Worm (Caenorhabditis elegans): ENCODE measurements around the gene clec-28.
A peak's percentile ranks its signal among the peaks of the same experiment; 100 is the strongest.

Gene clec-28

DNA sequence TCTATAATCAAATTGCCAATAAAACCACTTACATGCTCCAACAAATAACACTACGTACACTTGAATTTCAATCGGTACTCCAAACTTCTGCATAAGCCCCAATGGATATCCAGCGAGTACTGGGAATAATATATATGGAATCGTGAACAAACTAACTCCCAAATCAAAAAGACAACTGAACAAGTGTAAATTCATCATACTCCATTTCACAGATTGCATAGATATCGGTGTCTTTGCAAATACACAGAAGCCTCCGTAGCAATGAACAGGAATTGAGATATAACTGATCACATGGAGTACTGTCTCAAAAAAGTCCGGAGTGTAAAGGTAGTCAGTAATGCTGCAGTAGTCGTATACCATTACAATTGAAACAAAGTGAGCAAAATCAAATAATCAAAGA lies 36.1 kb upstream of the clec-28 start, which contains the start of gene srh-214:
TSS of gene srh-214 (minus strand) at position 360 of the 400 bp plus-strand sequence.
- TF ChIP-seq lim-7 (GFP tag; IDR thresholded peaks at IDR 0.05), result no peak
- TF ChIP-seq F44E2.7 (GFP tag; IDR thresholded peaks at IDR 0.05), result no peak
- no peak for TF ChIP-seq T26A8.4 (GFP tag; IDR thresholded peaks at IDR 0.05)
- peak; percentile 91 for TF ChIP-seq aha-1 (tag)
- TF ChIP-seq ZK546.5 (tag; optimal IDR thresholded peaks at IDR 0.05), result no peak

DNA sequence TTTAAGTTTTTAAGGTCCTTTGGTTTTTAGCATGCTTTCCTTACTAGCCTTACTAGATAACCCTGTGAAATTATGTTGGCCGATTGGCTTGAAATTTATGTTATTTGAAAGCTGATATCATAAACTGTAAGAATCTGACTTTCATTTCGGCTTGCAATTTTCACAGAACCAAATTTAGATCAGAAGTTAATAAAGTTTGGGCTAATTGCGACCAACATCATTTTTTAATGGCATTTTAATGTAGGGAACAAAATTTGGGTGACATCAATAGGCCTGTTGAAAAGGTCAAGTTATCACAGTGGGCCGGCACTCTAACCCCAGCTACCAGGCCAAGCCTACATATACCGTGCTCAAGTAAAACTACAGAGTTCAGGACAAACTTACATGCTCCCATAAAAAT lies 34.2 kb upstream of the clec-28 start:
- TF ChIP-seq unc-62 (GFP tag; optimal IDR thresholded peaks at IDR 0.05 in 1 of 2), result peak in 1 of 2 experiments; percentile 93
- TF ChIP-seq unc-62 (tag; optimal IDR thresholded peaks at IDR 0.05), result no peak
- no peak for TF ChIP-seq dmd-6 (GFP tag; IDR thresholded peaks at IDR 0.05)

DNA sequence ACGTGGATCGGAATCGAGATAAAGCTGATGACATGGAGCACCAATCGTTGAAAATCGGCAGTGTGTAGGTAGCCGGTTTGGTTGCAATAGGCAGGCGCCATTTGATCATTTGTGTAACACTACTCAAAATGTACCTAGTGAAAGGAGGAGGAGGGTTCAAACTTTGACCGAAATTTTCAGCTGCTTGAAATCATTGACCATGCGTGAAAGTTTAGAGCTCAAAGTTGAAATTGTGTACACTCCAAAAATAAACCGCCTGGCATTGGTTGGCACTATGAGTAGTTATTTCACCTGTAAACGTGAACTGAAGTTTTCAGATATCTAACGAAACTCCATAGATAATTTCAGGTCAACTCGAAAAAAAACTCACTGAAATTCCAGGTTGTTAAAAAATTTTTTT lies 33.6 kb upstream of the clec-28 start, which contains the start of gene srh-215:
TSS of gene srh-215 (minus strand) at position 101 of the 400 bp plus-strand sequence.
- TF ChIP-seq ctbp-1 (GFP tag; IDR thresholded peaks at IDR 0.05) (no peak), dpl-1 (GFP tag; optimal IDR thresholded peaks at IDR 0.05) (no peak), vab-7 (GFP tag; IDR thresholded peaks at IDR 0.05) (no peak), Y48G9A.11 (GFP tag; IDR thresholded peaks at IDR 0.05) (no peak), mxl-2 (GFP tag; conservative IDR thresholded peaks at IDR 0.05) (no peak), Y105C5A.15 (GFP tag; IDR thresholded peaks at IDR 0.05) (no peak), ceh-82 (tag; optimal IDR thresholded peaks at IDR 0.05) (no peak), jun-1 (tag; optimal IDR thresholded peaks at IDR 0.05) (no peak), gei-8 (GFP tag; optimal IDR thresholded peaks at IDR 0.05) (no peak), zfp-3 (GFP tag; conservative IDR thresholded peaks at IDR 0.05) (no peak), ceh-44 (GFP tag; IDR thresholded peaks at IDR 0.05) (no peak), mdl-1 (tag; optimal IDR thresholded peaks at IDR 0.05) (no peak), egl-43 (GFP tag; IDR thresholded peaks at IDR 0.05) (no peak), ztf-11 (tag; optimal IDR thresholded peaks at IDR 0.05) (no peak), php-3 (GFP tag; IDR thresholded peaks at IDR 0.05) (no peak)

DNA sequence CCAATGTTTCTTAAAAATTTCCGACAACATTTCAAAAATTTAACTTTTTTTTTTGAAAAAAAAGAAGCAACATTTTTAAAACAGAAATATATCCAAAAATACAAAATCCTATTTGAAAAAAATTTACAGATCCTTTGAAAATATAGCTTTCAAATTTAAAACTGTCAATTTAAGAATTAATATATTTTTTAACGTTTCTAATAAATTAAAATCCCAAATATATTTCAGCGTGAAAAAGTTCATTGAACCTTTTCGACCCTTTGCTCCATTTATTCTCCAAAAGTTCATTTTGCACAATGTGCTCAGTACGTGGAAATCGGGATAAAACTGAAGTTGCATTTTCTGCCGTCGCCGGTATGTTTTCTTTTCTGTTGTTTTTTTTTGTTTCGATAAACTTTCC lies 32.6 kb upstream of the clec-28 start, which contains the start of gene phy-3:
TSS of gene phy-3 (plus strand) at position 301 of the 400 bp plus-strand sequence.
- TF ChIP-seq duxl-1 (tag; optimal IDR thresholded peaks at IDR 0.05; ENCODE audit: poor library complexity), result no peak
- no peak for TF ChIP-seq hmg-1.1 (GFP tag; IDR thresholded peaks at IDR 0.05)
- TF ChIP-seq lsy-2 (tag; optimal IDR thresholded peaks at IDR 0.05), result no peak
- TF ChIP-seq dmd-8 (GFP tag; IDR thresholded peaks at IDR 0.05), result no peak
- no peak for TF ChIP-seq daf-8 (GFP tag; IDR thresholded peaks at IDR 0.05)
- TF ChIP-seq D1046.2 (GFP tag; IDR thresholded peaks at IDR 0.05), result no peak
- TF ChIP-seq mdt-29 (GFP tag; IDR thresholded peaks at IDR 0.05), result no peak

DNA sequence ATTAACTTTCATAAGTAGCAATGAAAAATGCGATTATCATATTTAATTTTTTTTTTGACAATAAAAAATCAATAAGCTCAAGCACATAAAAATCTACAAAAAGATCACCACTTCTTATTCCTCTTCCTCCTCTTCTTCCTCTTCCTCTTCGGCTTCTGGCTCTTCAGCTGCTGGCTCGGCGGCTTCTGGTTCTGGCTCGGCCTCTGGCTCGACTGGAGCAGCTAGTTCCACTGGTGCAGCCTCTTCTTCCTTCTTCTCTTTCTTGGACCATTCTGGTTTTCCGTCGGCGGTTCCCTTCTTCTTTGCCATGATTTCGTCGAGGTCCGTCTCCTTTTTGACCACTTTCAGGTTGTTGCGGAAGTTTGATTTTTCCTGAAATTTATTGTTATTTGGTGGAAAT lies 31.8 kb upstream of the clec-28 start:
- peak; percentile 86 for TF ChIP-seq set-16 (GFP tag; IDR thresholded peaks at IDR 0.05)
- TF ChIP-seq zip-2 (tag; optimal IDR thresholded peaks at IDR 0.05), result no peak

DNA sequence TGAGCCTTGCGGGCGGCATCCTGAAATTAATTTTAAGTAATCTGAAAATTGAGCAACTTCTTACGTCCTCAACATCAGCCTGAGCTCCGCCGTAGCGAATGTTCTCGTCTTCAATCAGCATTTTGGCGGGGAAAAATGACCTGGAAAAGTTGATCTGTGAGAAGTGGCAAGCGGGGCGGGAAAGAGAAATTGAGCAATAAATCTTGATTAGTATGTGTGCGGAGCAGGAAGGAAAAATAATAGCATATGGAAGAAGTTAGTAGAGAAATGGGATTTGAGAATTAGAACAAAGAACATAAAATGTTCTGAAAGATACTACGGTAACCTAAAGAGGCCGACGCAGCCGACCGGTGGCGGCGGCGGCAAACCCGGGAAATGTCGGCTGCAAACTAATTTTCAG lies 30.5 kb upstream of the clec-28 start, which contains the start of gene tni-3:
TSS of gene tni-3 (minus strand) at position 140 of the 400 bp plus-strand sequence.
- no peak for TF ChIP-seq lsy-2 (tag; optimal IDR thresholded peaks at IDR 0.05)
- TF ChIP-seq nhr-25 (tag; optimal IDR thresholded peaks at IDR 0.05; ENCODE audit: borderline replicate concordance, insufficient read depth), result no peak
- no peak for TF ChIP-seq unc-62 (GFP tag; optimal IDR thresholded peaks at IDR 0.05 in 1 of 2)
- TF ChIP-seq unc-62 (tag; optimal IDR thresholded peaks at IDR 0.05), result no peak
- TF ChIP-seq nhr-11 (tag; optimal IDR thresholded peaks at IDR 0.05), result no peak
- no peak for TF ChIP-seq nhr-48 (tag; optimal IDR thresholded peaks at IDR 0.05)
- no peak for TF ChIP-seq pha-4 (GFP tag; IDR thresholded peaks at IDR 0.05)
- no peak for TF ChIP-seq pha-4 (tag; optimal IDR thresholded peaks at IDR 0.05)

Measured in whole organism, L4 larva.